Worm (Caenorhabditis elegans) whole organism, L4/young adult: ENCODE results near the gene srw-101.

Source experiments
- W03F9.2 ChIP-seq: fragments of 150-350 bp; optimal IDR thresholded peaks from 2 replicates; lab custom pipeline; 2014; ENCODE audit warnings: missing biosample characterization, missing genetic modification characterization
- dao-5 ChIP-seq: sonication (generic microtip); optimal IDR thresholded peaks from 2 replicates; lab custom pipeline; 2016; ENCODE audit warnings: missing genotype, missing genetic modification characterization, moderate library complexity, missing compliant biosample characterization
- him-1 ChIP-seq: sonication (generic microtip); optimal IDR thresholded peaks from 2 replicates; lab custom pipeline; 2016; ENCODE audit warnings: missing genotype, missing genetic modification reagents, missing genetic modification characterization, missing compliant biosample characterization

DNA sequence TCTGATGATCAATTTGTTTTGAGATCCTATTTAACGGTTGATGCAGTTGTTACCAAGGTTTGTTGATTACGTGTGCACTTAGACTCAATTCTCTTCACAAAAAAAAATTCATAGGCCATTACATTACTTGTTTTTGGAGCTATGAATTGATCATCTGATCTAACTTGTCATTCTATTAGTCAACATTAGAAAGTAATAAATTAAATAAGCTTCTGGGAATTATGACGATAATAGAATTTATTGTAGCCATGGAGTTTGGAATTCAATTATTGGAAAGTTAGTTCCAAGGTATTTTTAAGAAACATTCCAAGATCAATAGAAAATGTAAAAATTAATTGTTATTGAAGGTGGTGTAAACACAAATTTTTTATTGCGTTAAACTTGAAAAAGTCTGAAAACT, 3.8 kb upstream of the srw-101 start:
- TF ChIP-seq him-1 (tag; lab: Kevin White, UChicago), result no peak
- no peak for TF ChIP-seq W03F9.2 (tag; lab: Kevin White, UChicago)
- no peak for TF ChIP-seq dao-5 (tag; lab: Kevin White, UChicago)
